Worm (Caenorhabditis elegans): ENCODE data around the gene tftc-3.

Gene tftc-3

ce11 chrV:10237959-10238444, 27.9 kb upstream of the tftc-3 start:
- TF ChIP-seq B0310.2 (tag; optimal IDR thresholded peaks at IDR 0.05) (no peak), hmbx-1 (tag; optimal IDR thresholded peaks at IDR 0.05) (no peak), hmg-4 (GFP tag; optimal IDR thresholded peaks at IDR 0.05) (no peak), scrt-1 (GFP tag; IDR thresholded peaks at IDR 0.05) (no peak), ceh-36 (tag; optimal IDR thresholded peaks at IDR 0.05) (no peak)

ce11 chrV:10237171-10237570, 27.0 kb upstream of the tftc-3 start:
- no peak for TF ChIP-seq hmbx-1 (tag; optimal IDR thresholded peaks at IDR 0.05)
- no peak for TF ChIP-seq flt-1 (GFP tag; IDR thresholded peaks at IDR 0.05)
- no peak for TF ChIP-seq scrt-1 (GFP tag; IDR thresholded peaks at IDR 0.05)
- TF ChIP-seq hnd-1 (tag; optimal IDR thresholded peaks at IDR 0.05): no peak
- no peak for TF ChIP-seq B0310.2 (tag; optimal IDR thresholded peaks at IDR 0.05)
- no peak for TF ChIP-seq tbx-11 (GFP tag; IDR thresholded peaks at IDR 0.05)
- no peak for TF ChIP-seq tbx-37 (GFP tag; conservative IDR thresholded peaks at IDR 0.05)
- TF ChIP-seq ceh-36 (tag; optimal IDR thresholded peaks at IDR 0.05): no peak
- TF ChIP-seq hmg-4 (GFP tag; optimal IDR thresholded peaks at IDR 0.05): no peak
- TF ChIP-seq ama-1 (optimal IDR thresholded peaks at IDR 0.05): no peak
- no peak for TF ChIP-seq sea-1 (GFP tag; conservative IDR thresholded peaks at IDR 0.05)
- no peak for TF ChIP-seq tra-4 (tag; optimal IDR thresholded peaks at IDR 0.05)

ce11 chrV:10233330-10233729, 23.2 kb upstream of the tftc-3 start, which contains the start of gene str-182:
TSS of gene str-182 (minus strand) at chrV:10233430.
- no peak for TF ChIP-seq hnd-1 (tag; optimal IDR thresholded peaks at IDR 0.05)
- TF ChIP-seq B0310.2 (tag; optimal IDR thresholded peaks at IDR 0.05): no peak
- TF ChIP-seq ets-7 (tag; optimal IDR thresholded peaks at IDR 0.05): no peak
- no peak for TF ChIP-seq tbx-11 (GFP tag; IDR thresholded peaks at IDR 0.05)
- no peak for TF ChIP-seq ama-1 (optimal IDR thresholded peaks at IDR 0.05)
- no peak for TF ChIP-seq flt-1 (GFP tag; IDR thresholded peaks at IDR 0.05)
- no peak for TF ChIP-seq scrt-1 (GFP tag; IDR thresholded peaks at IDR 0.05)
- TF ChIP-seq F13C5.2 (tag; optimal IDR thresholded peaks at IDR 0.05): no peak
- TF ChIP-seq sea-1 (GFP tag; conservative IDR thresholded peaks at IDR 0.05): no peak

- no peak for TF ChIP-seq ets-7 (tag; optimal IDR thresholded peaks at IDR 0.05)
- no peak for TF ChIP-seq flt-1 (GFP tag; IDR thresholded peaks at IDR 0.05)
These were observed 20.8 kb upstream of the tftc-3 start, which contains the start of gene fipr-6 for ce11 chrV:10230932-10231331. TSS of gene fipr-6 (plus strand) at chrV:10231232.

DNA sequence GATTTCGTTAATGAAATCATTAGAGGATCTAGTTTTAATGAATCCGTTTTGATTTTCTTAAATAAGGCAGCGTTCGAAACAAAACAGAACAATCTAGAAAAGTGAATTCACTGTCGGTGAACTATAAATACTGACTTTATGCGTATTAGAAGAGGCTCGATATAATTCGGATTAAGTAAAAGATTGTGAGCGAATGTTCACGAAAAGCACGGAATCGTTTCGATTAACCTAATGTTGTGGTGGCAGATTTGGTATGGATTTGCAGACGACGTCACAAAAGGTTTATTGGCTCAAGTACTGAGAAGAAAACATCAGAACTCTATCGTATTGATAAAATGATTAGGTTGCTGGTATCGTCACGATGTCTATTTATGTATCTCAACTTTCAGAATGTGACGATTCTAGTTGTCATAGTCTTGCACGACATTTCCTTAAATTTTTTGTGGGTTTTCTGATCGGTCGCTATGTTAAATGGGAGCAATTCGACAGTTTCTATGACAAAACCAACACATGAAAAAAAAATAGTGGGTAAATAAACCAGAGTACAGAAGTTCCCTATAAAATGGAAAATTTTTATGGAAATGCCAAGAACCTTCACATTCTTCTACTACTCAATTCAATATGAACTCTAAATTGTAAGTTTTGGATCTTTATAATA, 19.2 kb upstream of the tftc-3 start, which contains the start of the genes pyt-1 and fipr-7:
pyt-1 (minus strand) TSS at position 101 of the 658 bp plus-strand sequence.
fipr-7 (plus strand) TSS at position 608 of the 658 bp plus-strand sequence.
- TF ChIP-seq hmbx-1 (tag; optimal IDR thresholded peaks at IDR 0.05): no peak

DNA sequence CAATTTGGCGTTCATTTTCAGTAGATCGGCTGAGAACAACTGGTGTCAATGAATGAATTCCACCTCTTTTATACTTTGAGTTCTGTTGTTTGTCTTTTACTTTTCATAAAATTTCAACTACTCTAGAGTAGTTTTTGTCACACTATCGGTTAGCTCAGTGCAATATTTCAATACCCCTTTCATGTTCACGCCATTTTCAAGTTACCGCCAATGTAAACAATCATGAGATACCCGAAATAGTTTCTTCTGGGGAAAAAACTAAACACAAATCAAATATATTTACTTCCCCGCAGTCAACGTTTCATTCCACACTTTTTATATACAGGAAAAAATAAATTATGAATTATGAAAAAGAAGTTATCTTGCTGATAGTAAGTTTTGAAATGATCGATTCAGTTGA, 18.2 kb upstream of the tftc-3 start, which contains the start of gene fipr-4:
fipr-4 (minus strand) TSS at position 101 of the 400 bp plus-strand sequence.
- no peak for TF ChIP-seq ceh-36 (tag; optimal IDR thresholded peaks at IDR 0.05)
- no peak for TF ChIP-seq flt-1 (GFP tag; IDR thresholded peaks at IDR 0.05)
- TF ChIP-seq tbx-37 (GFP tag; conservative IDR thresholded peaks at IDR 0.05): no peak
- TF ChIP-seq hnd-1 (tag; optimal IDR thresholded peaks at IDR 0.05): no peak
- TF ChIP-seq ets-7 (tag; optimal IDR thresholded peaks at IDR 0.05): no peak
- no peak for TF ChIP-seq tbx-11 (GFP tag; IDR thresholded peaks at IDR 0.05)
- TF ChIP-seq hmbx-1 (tag; optimal IDR thresholded peaks at IDR 0.05): no peak
- no peak for TF ChIP-seq tra-4 (tag; optimal IDR thresholded peaks at IDR 0.05)
- no peak for TF ChIP-seq hmg-4 (GFP tag; optimal IDR thresholded peaks at IDR 0.05)
- no peak for TF ChIP-seq sea-1 (GFP tag; conservative IDR thresholded peaks at IDR 0.05)
- no peak for TF ChIP-seq B0310.2 (tag; optimal IDR thresholded peaks at IDR 0.05)
- no peak for TF ChIP-seq scrt-1 (GFP tag; IDR thresholded peaks at IDR 0.05)
- no peak for TF ChIP-seq aly-1 (tag; optimal IDR thresholded peaks at IDR 0.05)
- TF ChIP-seq ceh-13 (GFP tag; optimal IDR thresholded peaks at IDR 0.05): no peak
- no peak for TF ChIP-seq F13C5.2 (tag; optimal IDR thresholded peaks at IDR 0.05)

DNA sequence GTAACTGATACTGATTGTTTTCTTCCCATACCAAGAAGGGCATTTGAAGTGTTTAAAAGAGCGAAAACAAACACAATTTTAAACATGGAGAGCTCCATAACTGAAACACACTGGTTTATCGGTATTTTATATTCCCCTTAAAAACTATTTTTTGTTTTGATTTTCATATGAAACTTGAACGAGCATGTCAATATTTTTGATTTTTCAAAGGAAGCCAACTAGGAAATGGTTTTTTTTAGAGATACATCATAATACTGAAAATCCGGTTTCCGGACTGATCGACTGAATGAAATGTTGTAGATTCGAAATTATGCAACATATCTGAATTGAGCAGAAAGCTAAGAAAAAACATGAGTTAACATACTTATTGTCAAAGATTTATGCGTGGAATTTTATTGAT, 17.2 kb upstream of the tftc-3 start, which contains the start of gene ttr-19:
ttr-19 (minus strand) TSS at position 101 of the 400 bp plus-strand sequence.
- TF ChIP-seq hmbx-1 (tag; optimal IDR thresholded peaks at IDR 0.05) (no peak), ceh-13 (GFP tag; optimal IDR thresholded peaks at IDR 0.05) (no peak), hnd-1 (tag; optimal IDR thresholded peaks at IDR 0.05) (no peak), scrt-1 (GFP tag; IDR thresholded peaks at IDR 0.05) (no peak)

- TF ChIP-seq tbx-11 (GFP tag; IDR thresholded peaks at IDR 0.05) (no peak), pes-1 (GFP tag; IDR thresholded peaks at IDR 0.05) (no peak), tra-4 (tag; optimal IDR thresholded peaks at IDR 0.05) (no peak), tbx-37 (GFP tag; conservative IDR thresholded peaks at IDR 0.05) (no peak), ceh-13 (GFP tag; optimal IDR thresholded peaks at IDR 0.05) (no peak), flt-1 (GFP tag; IDR thresholded peaks at IDR 0.05) (no peak), ets-7 (tag; optimal IDR thresholded peaks at IDR 0.05) (no peak), hmbx-1 (tag; optimal IDR thresholded peaks at IDR 0.05) (no peak), ceh-36 (tag; optimal IDR thresholded peaks at IDR 0.05) (no peak), aly-1 (tag; optimal IDR thresholded peaks at IDR 0.05) (no peak), hmg-4 (GFP tag; optimal IDR thresholded peaks at IDR 0.05) (no peak), sea-1 (GFP tag; conservative IDR thresholded peaks at IDR 0.05) (no peak)
These were observed 15.5 kb upstream of the tftc-3 start, which contains the start of gene daf-36 for ce11 chrV:10225610-10226009. TSS of gene daf-36 (minus strand) at chrV:10225710.

Measured in whole organism, early embryonic.